Worm (Caenorhabditis elegans) whole organism, L4 larva: ENCODE measurements around the gene nspd-9.

Experiments
- arid-1 ChIP-seq: fragments of 200-800 bp; sonication (Bioruptor generic); conservative IDR thresholded peaks from 2 replicates; pipeline ENCODE4 v1.3.6; 2022; ENCODE audit warnings: missing genetic modification reagents, missing genetic modification characterization, missing compliant biosample characterization
- daf-16 ChIP-seq, 3 experiments: sonication (generic microtip); optimal IDR thresholded peaks; 2 replicates each; lab custom pipeline; 2016 to 2017; ENCODE audit warnings: missing genetic modification characterization in 3 of 3, missing genetic modification reagents in 3 of 3, mild to moderate bottlenecking in 2 of 3, missing compliant biosample characterization in 2 of 3, missing biosample characterization in 1 of 3, moderate library complexity in 1 of 3
- dpl-1 ChIP-seq: fragments of 150-350 bp; optimal IDR thresholded peaks from 2 replicates; lab custom pipeline; 2014; ENCODE audit warnings: missing biosample characterization, missing genetic modification reagents, missing genetic modification characterization
- hmg-1.1 ChIP-seq: fragments of 200-800 bp; sonication (Bioruptor generic); IDR thresholded peaks from 2 replicates; pipeline ENCODE4 v1.3.6; 2022; ENCODE audit warnings: missing genetic modification reagents, missing genetic modification characterization, missing compliant biosample characterization
- lin-38 ChIP-seq: fragments of 200-800 bp; sonication (Bioruptor generic); IDR thresholded peaks from 2 replicates; pipeline ENCODE4 v1.3.6; 2022; ENCODE audit warnings: missing genetic modification reagents, missing genetic modification characterization, missing compliant biosample characterization
- mes-2 ChIP-seq: sonication (generic microtip); optimal IDR thresholded peaks from 2 replicates; lab custom pipeline; 2016; ENCODE audit warnings: missing genotype, mild to moderate bottlenecking, missing genetic modification characterization, missing compliant biosample characterization; ENCODE audit not compliant: poor library complexity, severe bottlenecking
- nhr-76 ChIP-seq: fragments of 150-350 bp; optimal IDR thresholded peaks from 2 replicates; lab custom pipeline; 2014; ENCODE audit warnings: missing biosample characterization, missing genetic modification characterization
- unc-130 ChIP-seq: sonication (generic microtip); optimal IDR thresholded peaks from 2 replicates; lab custom pipeline; 2016; ENCODE audit warnings: missing genetic modification reagents, missing genetic modification characterization, missing compliant biosample characterization

Gene nspd-9

DNA sequence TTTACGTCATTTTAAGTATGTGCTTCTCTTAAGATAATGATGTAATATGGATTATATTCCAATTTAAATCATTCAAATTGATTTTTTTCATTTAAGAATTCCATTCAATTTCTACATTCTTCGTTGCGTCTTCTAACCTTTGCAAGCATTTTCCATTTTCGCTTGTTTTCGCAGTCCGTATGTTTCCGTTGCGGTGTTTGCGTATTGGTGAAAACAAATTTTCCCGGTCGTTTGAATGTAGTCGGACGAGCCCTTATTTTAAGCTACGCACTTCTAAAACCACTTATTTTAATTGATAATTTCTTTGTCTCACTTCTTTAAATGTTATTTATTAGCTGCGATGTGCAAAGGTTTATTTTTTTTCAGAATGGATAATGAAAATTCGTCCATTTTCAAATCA is 44.4 kb downstream of the nspd-9 start, which contains the start of gene mel-28:
Gene mel-28 (plus strand): TSS at position 367 of the 400 bp plus-strand sequence.
- no peak for TF ChIP-seq daf-16 (GFP tag; optimal IDR thresholded peaks at IDR 0.05; lab: Kevin White, UChicago)
- peak; percentile 36 for TF ChIP-seq daf-16 (tag; optimal IDR thresholded peaks at IDR 0.05; lab: Kevin White, UChicago)
- TF ChIP-seq mes-2 (tag; lab: Kevin White, UChicago) = no peak
- TF ChIP-seq hmg-1.1 (GFP tag; lab: Robert Waterston, UW) = no peak
- peak; percentile 71 for TF ChIP-seq dpl-1 (GFP tag; lab: Kevin White, UChicago)
- TF ChIP-seq nhr-76 (tag; lab: Kevin White, UChicago) = no peak

DNA sequence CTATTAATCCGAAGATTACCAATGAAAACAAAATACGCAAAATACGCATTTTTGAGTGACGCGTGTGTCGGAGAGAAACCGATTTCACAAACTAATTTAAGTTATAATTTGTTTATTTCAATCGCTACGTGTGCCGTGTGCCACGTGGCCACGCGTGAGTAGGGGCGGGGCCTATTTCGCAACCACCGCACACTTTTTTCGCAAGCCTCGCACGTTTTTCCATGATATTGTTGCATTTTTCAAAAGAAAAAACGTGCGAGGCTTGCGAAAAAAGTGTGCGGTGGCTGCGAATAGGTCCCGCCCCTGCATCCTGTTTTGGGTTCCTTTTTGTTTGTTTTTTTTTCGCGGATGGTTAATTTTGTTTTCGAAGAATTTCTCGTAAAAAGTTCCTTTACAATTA is 45.0 kb downstream of the nspd-9 start, which contains the start of gene enu-3.2:
Gene enu-3.2 (minus strand): TSS at position 105 of the 400 bp plus-strand sequence.
- TF ChIP-seq arid-1 (0 out of 2 replicates have a peak, but pooled peaks have one; percentile 8), lin-38 (GFP tag; lab: Robert Waterston, UW) (peak; percentile 19; the same call in 1 of the 2 replicates), unc-130 (GFP tag; lab: Kevin White, UChicago) (peak; percentile 23)

ce11 chrIII:4781937-4782576 is 48.0 kb downstream of the nspd-9 start, which contains the start of the genes gex-5 and C38D4.10:
Gene gex-5 (minus strand): TSS chrIII:4781987.
Gene C38D4.10 (plus strand): TSS chrIII:4782526.
- peak; percentile 55 for TF ChIP-seq unc-130 (GFP tag; lab: Kevin White, UChicago)
- TF ChIP-seq, all 104 proteins: peak for 1; not testable (repeated sequence) for 103
